Fruit fly (Drosophila melanogaster): Measurements from ENCODE around the gene Alg10.

Alg10 gene

DNA sequence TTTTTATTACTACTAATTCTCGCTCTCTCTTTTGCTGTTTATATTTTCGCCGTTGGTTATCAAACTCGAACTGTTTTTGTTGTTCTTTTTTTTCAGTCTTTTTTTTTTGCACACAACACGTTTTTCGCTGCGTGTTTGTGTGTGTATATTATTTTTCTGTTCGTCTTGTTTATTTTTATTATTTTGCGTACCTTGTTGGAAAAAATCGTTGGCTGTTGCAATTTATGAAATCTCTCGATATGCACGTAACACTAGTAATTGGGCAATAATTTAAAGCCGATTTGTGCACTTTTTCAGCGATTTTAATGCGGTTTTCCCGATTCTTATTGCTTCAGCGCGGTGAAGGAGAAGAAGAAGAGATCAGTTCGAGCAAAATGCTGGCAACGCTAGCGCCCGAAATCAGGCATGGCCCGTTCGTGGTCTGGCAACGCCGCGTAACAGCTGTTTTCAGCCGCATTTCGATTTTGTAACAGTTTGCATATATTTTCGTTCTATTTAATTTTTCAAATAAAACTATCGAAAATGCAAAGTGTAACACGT lies 44.3 kb upstream of the Alg10 start, which contains the start of the genes FoxK and mRpL2 (continued):
- peak; percentile 74; the same call in 2 of the 3 replicates for TF ChIP-seq CG34422 (GFP tag; IDR thresholded peaks at IDR 0.05)
- no peak for TF ChIP-seq ro (GFP tag; IDR thresholded peaks at IDR 0.05)
- TF ChIP-seq eyg (GFP tag; optimal IDR thresholded peaks at IDR 0.05), result no peak
- TF ChIP-seq NC2α (GFP tag; optimal IDR thresholded peaks at IDR 0.05), result no peak
- no peak for TF ChIP-seq Hr78 (GFP tag; optimal IDR thresholded peaks at IDR 0.05)
- peak; percentile 74 for TF ChIP-seq lbe (GFP tag; optimal IDR thresholded peaks at IDR 0.05)
- TF ChIP-seq Myb (GFP tag; optimal IDR thresholded peaks at IDR 0.05), result peak; percentile 78
- TF ChIP-seq Hmr (GFP tag; optimal IDR thresholded peaks at IDR 0.05), result peak; percentile 4
- TF ChIP-seq CG6791 (GFP tag; IDR thresholded peaks at IDR 0.05; ENCODE audit: partially characterized antibody), result peak; percentile 54; the same call in 2 of the 3 replicates
- TF ChIP-seq CG1603 (tag; optimal IDR thresholded peaks at IDR 0.05), result peak; percentile 71
- TF ChIP-seq tna (GFP tag; IDR thresholded peaks at IDR 0.05; ENCODE audit: partially characterized antibody), result peak; percentile 27; the same call in 1 of the 2 replicates
- no peak for TF ChIP-seq CG15479 (GFP tag; optimal IDR thresholded peaks at IDR 0.05)
- no peak for TF ChIP-seq CG30431 (GFP tag; optimal IDR thresholded peaks at IDR 0.05)
- TF ChIP-seq Nf-YA (GFP tag; IDR thresholded peaks at IDR 0.05), result no peak
- no peak for TF ChIP-seq HLHmδ (GFP tag; optimal IDR thresholded peaks at IDR 0.05)
- TF ChIP-seq slbo (GFP tag; IDR thresholded peaks at IDR 0.05), result no peak
- TF ChIP-seq cwo (GFP tag; optimal IDR thresholded peaks at IDR 0.05), result peak; percentile 64
- TF ChIP-seq CG13894 (tag; optimal IDR thresholded peaks at IDR 0.05), result no peak
- peak; percentile 58 for TF ChIP-seq E2f2 (GFP tag; IDR thresholded peaks at IDR 0.05)
- TF ChIP-seq E2f1 (GFP tag; IDR thresholded peaks at IDR 0.05), result no peak
- TF ChIP-seq Doc3 (GFP tag; IDR thresholded peaks at IDR 0.05; ENCODE audit: partially characterized antibody), result no peak
- 0 out of 3 replicates have a peak, but pooled peaks have one; percentile 27 for TF ChIP-seq knrl (GFP tag; IDR thresholded peaks at IDR 0.05; ENCODE audit: partially characterized antibody)
- no peak for TF ChIP-seq lola (GFP tag; optimal IDR thresholded peaks at IDR 0.05)
- peak; percentile 25; the same call in 1 of the 2 replicates for TF ChIP-seq onecut (GFP tag; IDR thresholded peaks at IDR 0.05)
- TF ChIP-seq CG31388 (GFP tag; optimal IDR thresholded peaks at IDR 0.05), result no peak
- TF ChIP-seq org-1 (GFP tag; optimal IDR thresholded peaks at IDR 0.05), result no peak
- peak; percentile 49; the same call in 1 of the 2 replicates for TF ChIP-seq amos (GFP tag; IDR thresholded peaks at IDR 0.05; ENCODE audit: partially characterized antibody)
- peak; percentile 79 for TF ChIP-seq CG3065 (GFP tag; optimal IDR thresholded peaks at IDR 0.05)
- peak; percentile 34 for TF ChIP-seq CG2712 (tag; optimal IDR thresholded peaks at IDR 0.05)
- no peak for TF ChIP-seq TFAM (GFP tag; optimal IDR thresholded peaks at IDR 0.05)
- no peak for TF ChIP-seq CG3838 (GFP tag; optimal IDR thresholded peaks at IDR 0.05)
- TF ChIP-seq CG11695 (GFP tag; IDR thresholded peaks at IDR 0.05), result 0 out of 3 replicates have a peak, but pooled peaks have one; percentile 21
- TF ChIP-seq CG9437 (GFP tag; optimal IDR thresholded peaks at IDR 0.05), result no peak
- TF ChIP-seq ken (GFP tag; IDR thresholded peaks at IDR 0.05), result no peak
- TF ChIP-seq CG17361 (GFP tag; IDR thresholded peaks at IDR 0.05), result no peak
- peak; percentile 82 for TF ChIP-seq pzg (GFP tag; optimal IDR thresholded peaks at IDR 0.05)
- TF ChIP-seq Nf-YB (GFP tag; optimal IDR thresholded peaks at IDR 0.05), result no peak
- peak; percentile 2 for TF ChIP-seq CG11504 (tag; optimal IDR thresholded peaks at IDR 0.05)
- TF ChIP-seq BtbVII (GFP tag; optimal IDR thresholded peaks at IDR 0.05), result no peak
- TF ChIP-seq zf30C (GFP tag; optimal IDR thresholded peaks at IDR 0.05), result peak; percentile 30
- no peak for TF ChIP-seq bab2 (GFP tag; optimal IDR thresholded peaks at IDR 0.05)
- TF ChIP-seq gro (GFP tag; optimal IDR thresholded peaks at IDR 0.05), result peak; percentile 18
- TF ChIP-seq pho (GFP tag; optimal IDR thresholded peaks at IDR 0.05), result no peak
- TF ChIP-seq psq (GFP tag; optimal IDR thresholded peaks at IDR 0.05), result no peak
- TF ChIP-seq chinmo (GFP tag; IDR thresholded peaks at IDR 0.05; ENCODE audit: partially characterized antibody), result no peak
- no peak for TF ChIP-seq CG2129 (GFP tag; IDR thresholded peaks at IDR 0.05; ENCODE audit: partially characterized antibody)
- 0 out of 2 replicates have a peak, but pooled peaks have one; percentile 6 for TF ChIP-seq CG14014 (GFP tag; IDR thresholded peaks at IDR 0.05)
- TF ChIP-seq Dref (GFP tag; IDR thresholded peaks at IDR 0.05), result peak; percentile 44
- TF ChIP-seq da (GFP tag; optimal IDR thresholded peaks at IDR 0.05), result no peak

Data from whole organism, embryonic.